Fruit fly (Drosophila melanogaster) whole organism, embryonic: ENCODE data around the gene Taf10.

Experiments used
- CG12104 ChIP-seq: fragments of 200-800 bp; sonication (Bioruptor generic); optimal IDR thresholded peaks from 3 replicates; lab custom pipeline; 2016; ENCODE audit warnings: missing biosample characterization, missing genetic modification characterization
- CG12391 ChIP-seq: fragments of 200-800 bp; sonication (Bioruptor generic); optimal IDR thresholded peaks from 3 replicates; lab custom pipeline; 2018; ENCODE audit warnings: missing biosample characterization, mild to moderate bottlenecking, missing genetic modification characterization, moderate library complexity
- CG12769 ChIP-seq: fragments of 200-800 bp; sonication (Bioruptor generic); optimal IDR thresholded peaks from 2 replicates; lab custom pipeline; 2019; ENCODE audit warnings: missing biosample characterization, mild to moderate bottlenecking, missing genetic modification characterization, moderate library complexity
- CG12942 ChIP-seq: fragments of 200-800 bp; sonication (Bioruptor generic); optimal IDR thresholded peaks from 3 replicates; lab custom pipeline; 2016; ENCODE audit warnings: missing biosample characterization, missing genetic modification characterization
- CG14441 ChIP-seq: fragments of 200-800 bp; sonication (Bioruptor generic); IDR thresholded peaks from 2 replicates; pipeline ENCODE4 v1.3.6; 2022; ENCODE audit warnings: missing biosample characterization, missing genetic modification characterization
- CG16813 ChIP-seq: fragments of 200-800 bp; sonication (Bioruptor generic); IDR thresholded peaks from 3 replicates; pipeline ENCODE4 v1.3.6; 2022; ENCODE audit warnings: missing biosample characterization, missing genetic modification characterization; ENCODE audit not compliant: partially characterized antibody
- CG17186 ChIP-seq: fragments of 200-800 bp; sonication (Bioruptor generic); optimal IDR thresholded peaks from 3 replicates; lab custom pipeline; 2017; ENCODE audit warnings: missing biosample characterization, missing genetic modification reagents, missing genetic modification characterization
- CG17359 ChIP-seq: fragments of 200-800 bp; sonication (Bioruptor generic); optimal IDR thresholded peaks from 3 replicates; lab custom pipeline; 2018; ENCODE audit warnings: missing biosample characterization, mild to moderate bottlenecking, missing genetic modification characterization, moderate library complexity
- CG17385 ChIP-seq: fragments of 200-800 bp; sonication (Bioruptor generic); optimal IDR thresholded peaks from 3 replicates; lab custom pipeline; 2018; ENCODE audit warnings: missing biosample characterization, mild to moderate bottlenecking, missing genetic modification characterization
- CG17912 ChIP-seq: fragments of 200-800 bp; sonication (Bioruptor generic); optimal IDR thresholded peaks from 2 replicates; lab custom pipeline; 2018; ENCODE audit warnings: missing biosample characterization, mild to moderate bottlenecking, missing genetic modification characterization
- CG30403 ChIP-seq: fragments of 200-800 bp; sonication (Bioruptor generic); optimal IDR thresholded peaks from 3 replicates; lab custom pipeline; 2016; ENCODE audit warnings: missing biosample characterization, missing genetic modification characterization
- CG3163 ChIP-seq: fragments of 200-800 bp; sonication (Bioruptor generic); optimal IDR thresholded peaks from 3 replicates; lab custom pipeline; 2016; ENCODE audit warnings: missing biosample characterization, missing genetic modification characterization
- CG32772 ChIP-seq: fragments of 200-800 bp; sonication (Bioruptor generic); IDR thresholded peaks from 2 replicates; pipeline ENCODE4 v1.3.6; 2022; ENCODE audit warnings: missing biosample characterization, missing genetic modification characterization
- CG3995 ChIP-seq: fragments of 200-800 bp; sonication (Bioruptor generic); optimal IDR thresholded peaks from 3 replicates; lab custom pipeline; 2016; ENCODE audit warnings: missing biosample characterization, missing genetic modification characterization
- CG4707 ChIP-seq: fragments of 200-800 bp; sonication (Bioruptor generic); optimal IDR thresholded peaks from 2 replicates; lab custom pipeline; 2018; ENCODE audit warnings: missing biosample characterization, mild to moderate bottlenecking, missing genetic modification characterization, moderate library complexity
- CG6683 ChIP-seq: fragments of 200-800 bp; sonication (Bioruptor generic); optimal IDR thresholded peaks from 2 replicates; lab custom pipeline; 2017; ENCODE audit warnings: missing biosample characterization, mild to moderate bottlenecking, missing genetic modification characterization, missing genetic modification reagents
- CG6689 ChIP-seq: fragments of 200-800 bp; sonication (Bioruptor generic); IDR thresholded peaks from 2 replicates; pipeline ENCODE4 v1.3.6; 2022; ENCODE audit warnings: missing biosample characterization, missing genetic modification characterization
- CG6765 ChIP-seq: fragments of 200-800 bp; sonication (Bioruptor generic); optimal IDR thresholded peaks from 3 replicates; lab custom pipeline; 2017; ENCODE audit warnings: missing biosample characterization, mild to moderate bottlenecking, missing genetic modification characterization
- CG7357 ChIP-seq: fragments of 200-800 bp; sonication (Bioruptor generic); IDR thresholded peaks from 3 replicates; pipeline ENCODE4 v1.3.6; 2022; ENCODE audit warnings: missing biosample characterization, missing genetic modification characterization
- CG7745 ChIP-seq: fragments of 200-800 bp; sonication (Bioruptor generic); optimal IDR thresholded peaks from 2 replicates; lab custom pipeline; 2018; ENCODE audit warnings: missing biosample characterization, mild to moderate bottlenecking, missing genetic modification characterization, moderate library complexity
- CG8281 ChIP-seq: fragments of 200-800 bp; sonication (Bioruptor generic); optimal IDR thresholded peaks from 2 replicates; lab custom pipeline; 2018; ENCODE audit warnings: missing biosample characterization, mild to moderate bottlenecking, missing genetic modification characterization, moderate library complexity
- CG8924 ChIP-seq: fragments of 200-800 bp; optimal IDR thresholded peaks from 3 replicates; lab custom pipeline; 2019; ENCODE audit warnings: missing biosample characterization, mild to moderate bottlenecking, missing genetic modification characterization, moderate library complexity
- CG9932 ChIP-seq: fragments of 200-800 bp; sonication (Bioruptor generic); IDR thresholded peaks from 2 replicates; pipeline ENCODE4 v1.3.6; 2022; ENCODE audit warnings: missing biosample characterization, missing genetic modification characterization
- CTCF ChIP-seq: fragments of 200-800 bp; sonication (Bioruptor generic); optimal IDR thresholded peaks from 2 replicates; lab custom pipeline; 2017; ENCODE audit warnings: missing biosample characterization, mild to moderate bottlenecking, missing genetic modification characterization, moderate library complexity
- Dad ChIP-seq: fragments of 200-800 bp; sonication (Bioruptor generic); optimal IDR thresholded peaks from 3 replicates; lab custom pipeline; 2016; ENCODE audit warnings: missing biosample characterization, missing genetic modification characterization
- HLH54F ChIP-seq: fragments of 200-800 bp; sonication (Bioruptor generic); optimal IDR thresholded peaks from 3 replicates; lab custom pipeline; 2016; ENCODE audit warnings: missing biosample characterization, missing genetic modification characterization
- Hsf ChIP-seq: fragments of 200-800 bp; sonication (Bioruptor generic); optimal IDR thresholded peaks from 3 replicates; lab custom pipeline; 2016; ENCODE audit warnings: missing biosample characterization, missing genetic modification characterization
- MESR4 ChIP-seq: fragments of 200-800 bp; sonication (Bioruptor generic); optimal IDR thresholded peaks from 2 replicates; lab custom pipeline; 2018; ENCODE audit warnings: missing biosample characterization, mild to moderate bottlenecking, missing genetic modification characterization, moderate library complexity
- MTF-1 ChIP-seq: fragments of 200-800 bp; sonication (Bioruptor generic); optimal IDR thresholded peaks from 2 replicates; lab custom pipeline; 2018; ENCODE audit warnings: missing biosample characterization, mild to moderate bottlenecking, missing genetic modification characterization, borderline replicate concordance
- Meics ChIP-seq: fragments of 200-800 bp; sonication (Bioruptor generic); optimal IDR thresholded peaks from 2 replicates; lab custom pipeline; 2017; ENCODE audit warnings: missing biosample characterization, mild to moderate bottlenecking, missing genetic modification characterization
- Mes4 ChIP-seq: fragments of 200-800 bp; sonication (Bioruptor generic); optimal IDR thresholded peaks from 2 replicates; lab custom pipeline; 2016; ENCODE audit warnings: missing biosample characterization, missing genetic modification characterization
- Vsx1 ChIP-seq: fragments of 200-800 bp; sonication (Bioruptor generic); optimal IDR thresholded peaks from 2 replicates; lab custom pipeline; 2017; ENCODE audit warnings: missing biosample characterization, mild to moderate bottlenecking, missing genetic modification characterization, missing genetic modification reagents
- ac ChIP-seq: fragments of 200-800 bp; sonication (Bioruptor generic); optimal IDR thresholded peaks from 3 replicates; lab custom pipeline; 2017; ENCODE audit warnings: missing biosample characterization, mild to moderate bottlenecking, missing genetic modification characterization
- al ChIP-seq: fragments of 200-800 bp; sonication (Bioruptor generic); IDR thresholded peaks from 2 replicates; pipeline ENCODE4 v1.3.6; 2022; ENCODE audit warnings: missing biosample characterization, missing genetic modification characterization
- bsh ChIP-seq, 2 experiments: fragments of 200-800 bp; sonication (Bioruptor generic); optimal IDR thresholded peaks; 2 replicates each; lab custom pipeline; 2017 to 2018; ENCODE audit warnings: mild to moderate bottlenecking in 2 of 2, missing biosample characterization in 2 of 2, missing genetic modification characterization in 2 of 2, moderate library complexity in 1 of 2
- cwo ChIP-seq: fragments of 200-800 bp; sonication (Bioruptor generic); optimal IDR thresholded peaks from 3 replicates; lab custom pipeline; 2017; ENCODE audit warnings: missing biosample characterization, missing genetic modification characterization, mild to moderate bottlenecking, moderate library complexity, missing genetic modification reagents
- esg ChIP-seq: fragments of 200-800 bp; sonication (Bioruptor generic); conservative IDR thresholded peaks from 2 replicates; pipeline ENCODE4 v1.3.6; 2022; ENCODE audit warnings: missing biosample characterization, missing genetic modification characterization
- fd64A ChIP-seq: fragments of 200-800 bp; sonication (Bioruptor generic); optimal IDR thresholded peaks from 3 replicates; lab custom pipeline; 2018; ENCODE audit warnings: missing biosample characterization, mild to moderate bottlenecking, missing genetic modification characterization
- gem ChIP-seq: fragments of 200-800 bp; sonication (Bioruptor generic); optimal IDR thresholded peaks from 2 replicates; lab custom pipeline; 2019; ENCODE audit warnings: missing biosample characterization, mild to moderate bottlenecking, missing genetic modification characterization, moderate library complexity
- ham ChIP-seq: fragments of 200-800 bp; sonication (Bioruptor generic); IDR thresholded peaks from 2 replicates; pipeline ENCODE4 v1.3.6; 2022; ENCODE audit warnings: missing biosample characterization, missing genetic modification characterization
- kah ChIP-seq: fragments of 200-800 bp; sonication (Bioruptor generic); optimal IDR thresholded peaks from 2 replicates; lab custom pipeline; 2018; ENCODE audit warnings: missing biosample characterization, mild to moderate bottlenecking, missing genetic modification characterization
- kni ChIP-seq: fragments of 200-800 bp; sonication (Bioruptor generic); optimal IDR thresholded peaks from 3 replicates; lab custom pipeline; 2017; ENCODE audit warnings: mild to moderate bottlenecking, missing biosample characterization, missing genetic modification reagents, missing genetic modification characterization
- lilli ChIP-seq: fragments of 200-800 bp; sonication (Bioruptor generic); optimal IDR thresholded peaks from 3 replicates; lab custom pipeline; 2016; ENCODE audit warnings: missing biosample characterization, missing genetic modification characterization
- oc ChIP-seq: fragments of 200-800 bp; sonication (Bioruptor generic); optimal IDR thresholded peaks from 2 replicates; lab custom pipeline; 2018; ENCODE audit warnings: missing biosample characterization, mild to moderate bottlenecking, missing genetic modification characterization, moderate library complexity
- pros ChIP-seq: fragments of 200-800 bp; sonication (Bioruptor generic); optimal IDR thresholded peaks from 3 replicates; lab custom pipeline; 2019; ENCODE audit warnings: missing biosample characterization, mild to moderate bottlenecking, missing genetic modification characterization, moderate library complexity
- scrt ChIP-seq: fragments of 200-800 bp; sonication (Bioruptor generic); optimal IDR thresholded peaks from 2 replicates; lab custom pipeline; 2018; ENCODE audit warnings: missing biosample characterization, mild to moderate bottlenecking, missing genetic modification characterization, moderate library complexity
- slbo ChIP-seq: fragments of 200-800 bp; sonication (Bioruptor generic); IDR thresholded peaks from 2 replicates; pipeline ENCODE4 v1.3.6; 2022; ENCODE audit warnings: missing biosample characterization, missing genetic modification characterization
- slp2 ChIP-seq: fragments of 200-800 bp; sonication (Bioruptor generic); optimal IDR thresholded peaks from 2 replicates; lab custom pipeline; 2016; ENCODE audit warnings: missing biosample characterization, missing genetic modification characterization
- sr ChIP-seq: fragments of 200-800 bp; sonication (Bioruptor generic); IDR thresholded peaks from 3 replicates; pipeline ENCODE4 v1.3.6; 2022; ENCODE audit warnings: missing biosample characterization, missing genetic modification characterization
- twi ChIP-seq: fragments of 200-800 bp; optimal IDR thresholded peaks from 2 replicates; lab custom pipeline; 2019; ENCODE audit warnings: missing biosample characterization, mild to moderate bottlenecking, missing genetic modification characterization, moderate library complexity
- wdn ChIP-seq: fragments of 200-800 bp; sonication (Bioruptor generic); IDR thresholded peaks from 2 replicates; pipeline ENCODE4 v1.3.6; 2022; ENCODE audit warnings: missing biosample characterization, missing genetic modification characterization

The Taf10 gene

DNA sequence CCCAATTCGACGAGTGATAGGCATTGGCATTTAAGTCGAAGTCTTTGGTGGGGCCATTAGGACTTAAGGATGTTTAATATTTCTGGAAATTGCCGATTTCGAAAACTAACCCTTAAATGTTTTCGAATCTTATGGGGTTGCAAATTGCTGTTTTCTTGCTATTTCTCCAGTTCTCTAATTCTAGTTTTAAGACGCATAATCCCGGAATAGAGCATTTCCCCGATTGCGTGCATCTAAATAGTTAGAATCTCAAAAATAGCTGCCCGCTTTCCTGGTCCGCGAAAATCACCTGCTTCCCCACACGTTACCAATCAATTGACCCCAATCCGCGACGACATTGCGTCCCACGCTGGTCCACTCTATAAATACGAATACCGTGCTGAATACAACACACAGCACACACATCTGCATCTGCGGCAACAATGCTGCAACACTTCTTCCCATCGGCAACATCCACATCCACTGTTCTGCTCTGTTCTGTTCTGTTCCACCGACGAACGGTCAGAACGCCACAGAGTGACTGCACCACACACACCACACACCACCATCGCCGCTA lies 15.7 kb upstream of the Taf10 start, which contains the start of gene Bacc (continued):
- TF ChIP-seq CG17912 (GFP tag; lab: Kevin White, UChicago) (no peak), slp2 (peak; percentile 83), CG17186 (GFP tag; lab: Kevin White, UChicago) (peak; percentile 25), CG12104 (GFP tag; lab: Kevin White, UChicago) (peak; percentile 89), scrt (GFP tag; lab: Kevin White, UChicago) (peak; percentile 84), pros (GFP tag; lab: Kevin White, UChicago) (peak; percentile 63), kni (GFP tag; lab: Kevin White, UChicago) (peak; percentile 50), CG3995 (peak; percentile 73), HLH54F (GFP tag; lab: Kevin White, UChicago) (peak; percentile 89), CG12391 (tag; lab: Kevin White, UChicago) (peak; percentile 83), cwo (GFP tag; lab: Kevin White, UChicago) (peak; percentile 80), CG12769 (tag; lab: Kevin White, UChicago) (peak; percentile 88), CG8281 (tag; lab: Kevin White, UChicago) (peak; percentile 68), twi (tag; lab: Kevin White, UChicago) (peak; percentile 38), CTCF (GFP tag; lab: Kevin White, UChicago) (peak; percentile 37), fd64A (GFP tag; lab: Kevin White, UChicago) (no peak), CG9932 (GFP tag; lab: Robert Waterston, UW) (no peak), sr (no peak), CG8924 (peak; percentile 82), CG30403 (GFP tag; lab: Kevin White, UChicago) (peak; percentile 93), CG7745 (no peak), Hsf (GFP tag; lab: Kevin White, UChicago) (peak; percentile 89), CG16813 (GFP tag; lab: Robert Waterston, UW) (no peak), CG32772 (GFP tag; lab: Robert Waterston, UW) (no peak), esg (GFP tag; lab: Robert Waterston, UW) (no peak), CG6765 (GFP tag; lab: Kevin White, UChicago) (peak; percentile 73), CG17359 (tag; lab: Kevin White, UChicago) (peak; percentile 86), bsh (GFP tag; optimal IDR thresholded peaks at IDR 0.05; lab: Kevin White, UChicago) (peak; percentile 79 to 99), Vsx1 (GFP tag; lab: Kevin White, UChicago) (peak; percentile 75), lilli (GFP tag; lab: Kevin White, UChicago) (peak; percentile 90), Meics (GFP tag; lab: Kevin White, UChicago) (peak; percentile 94), al (GFP tag; lab: Robert Waterston, UW) (no peak), oc (tag; lab: Kevin White, UChicago) (peak; percentile 55), gem (peak; percentile 91), slbo (GFP tag; lab: Robert Waterston, UW) (no peak), CG17385 (GFP tag; lab: Kevin White, UChicago) (peak; percentile 79), ac (GFP tag; lab: Kevin White, UChicago) (peak; percentile 25), CG7357 (peak; percentile 70), CG3163 (peak; percentile 67), CG6689 (no peak), CG12942 (GFP tag; lab: Kevin White, UChicago) (peak; percentile 80), Mes4 (GFP tag; lab: Kevin White, UChicago) (peak; percentile 79), ham (GFP tag; lab: Robert Waterston, UW) (no peak), MTF-1 (peak; percentile 61), CG6683 (GFP tag; lab: Kevin White, UChicago) (peak; percentile 79), wdn (no peak), CG14441 (no peak), MESR4 (GFP tag; lab: Kevin White, UChicago) (peak; percentile 5), CG4707 (no peak), Dad (GFP tag; lab: Kevin White, UChicago) (peak; percentile 75), kah (GFP tag; lab: Kevin White, UChicago) (peak; percentile 73)
